Fruit fly (Drosophila melanogaster) whole organism, embryonic: ENCODE data around the gene CG15333.

Experiments
- Ada2b ChIP-seq: fragments of 200-800 bp; sonication (Bioruptor generic); IDR thresholded peaks from 2 replicates; pipeline ENCODE4 v1.3.6; 2022; ENCODE audit warnings: missing biosample characterization, missing genetic modification characterization
- Atf3 ChIP-seq: fragments of 200-800 bp; sonication (Bioruptor generic); optimal IDR thresholded peaks from 3 replicates; lab custom pipeline; 2016; ENCODE audit warnings: missing biosample characterization, missing genetic modification characterization
- CG10209 ChIP-seq: fragments of 200-800 bp; sonication (Bioruptor generic); optimal IDR thresholded peaks from 3 replicates; lab custom pipeline; 2017; ENCODE audit warnings: missing biosample characterization, mild to moderate bottlenecking, missing genetic modification characterization, missing genetic modification reagents
- CG12219 ChIP-seq: fragments of 200-800 bp; sonication (Bioruptor generic); optimal IDR thresholded peaks from 3 replicates; lab custom pipeline; 2018; ENCODE audit warnings: missing biosample characterization, mild to moderate bottlenecking, missing genetic modification characterization
- CG12391 ChIP-seq: fragments of 200-800 bp; sonication (Bioruptor generic); optimal IDR thresholded peaks from 3 replicates; lab custom pipeline; 2018; ENCODE audit warnings: missing biosample characterization, mild to moderate bottlenecking, missing genetic modification characterization, moderate library complexity
- CG14014 ChIP-seq: fragments of 200-800 bp; sonication (Bioruptor generic); IDR thresholded peaks from 2 replicates; pipeline ENCODE4 v1.3.6; 2022; ENCODE audit warnings: missing biosample characterization, missing genetic modification characterization
- CG17568 ChIP-seq: fragments of 200-800 bp; sonication (Bioruptor generic); optimal IDR thresholded peaks from 2 replicates; lab custom pipeline; 2018; ENCODE audit warnings: missing biosample characterization, mild to moderate bottlenecking, missing genetic modification characterization, moderate library complexity
- CG17912 ChIP-seq: fragments of 200-800 bp; sonication (Bioruptor generic); optimal IDR thresholded peaks from 2 replicates; lab custom pipeline; 2018; ENCODE audit warnings: missing biosample characterization, mild to moderate bottlenecking, missing genetic modification characterization
- CG2712 ChIP-seq: fragments of 200-800 bp; optimal IDR thresholded peaks from 3 replicates; lab custom pipeline; 2019; ENCODE audit warnings: missing biosample characterization, mild to moderate bottlenecking, missing genetic modification characterization, moderate library complexity
- CG2889 ChIP-seq: fragments of 200-800 bp; sonication (Bioruptor generic); IDR thresholded peaks from 3 replicates; pipeline ENCODE4 v1.3.6; 2022; ENCODE audit warnings: missing biosample characterization, missing genetic modification characterization
- CG31224 ChIP-seq: fragments of 200-800 bp; sonication (Bioruptor generic); IDR thresholded peaks from 2 replicates; pipeline ENCODE4 v1.3.6; 2022; ENCODE audit warnings: missing biosample characterization, missing genetic modification characterization
- CG31441 ChIP-seq: fragments of 200-800 bp; sonication (Bioruptor generic); IDR thresholded peaks from 2 replicates; pipeline ENCODE4 v1.3.6; 2022; ENCODE audit warnings: missing biosample characterization, missing genetic modification characterization
- CG3726 ChIP-seq: fragments of 200-800 bp; sonication (Bioruptor generic); IDR thresholded peaks from 3 replicates; pipeline ENCODE4, ENCODE4 v1.3.6; 2022; ENCODE audit warnings: missing biosample characterization, missing genetic modification characterization
- CG4854 ChIP-seq: fragments of 200-800 bp; sonication (Bioruptor generic); optimal IDR thresholded peaks from 2 replicates; lab custom pipeline; 2016; ENCODE audit warnings: missing biosample characterization, missing genetic modification characterization, inconsistent platforms
- CG8290 ChIP-seq, 3 experiments: fragments of 200-800 bp; sonication (Bioruptor generic); optimal IDR thresholded peaks; 2 replicates each; lab custom pipeline; 2016 to 2019; ENCODE audit warnings: missing biosample characterization in 3 of 3, missing genetic modification characterization in 3 of 3, mild to moderate bottlenecking in 2 of 3, moderate library complexity in 1 of 3
- CG8359 ChIP-seq: fragments of 200-800 bp; sonication (Bioruptor generic); optimal IDR thresholded peaks from 2 replicates; lab custom pipeline; 2017; ENCODE audit warnings: missing biosample characterization, mild to moderate bottlenecking, missing genetic modification characterization, borderline replicate concordance
- CG8478 ChIP-seq: fragments of >200 bp; optimal IDR thresholded peaks from 2 replicates; lab custom pipeline; 2018
- HLHmδ ChIP-seq: fragments of 200-800 bp; sonication (Bioruptor generic); optimal IDR thresholded peaks from 2 replicates; lab custom pipeline; 2018; ENCODE audit warnings: missing biosample characterization, mild to moderate bottlenecking, missing genetic modification characterization, moderate library complexity
- Hand ChIP-seq: fragments of 200-800 bp; sonication (Bioruptor generic); optimal IDR thresholded peaks from 2 replicates; lab custom pipeline; 2017; ENCODE audit warnings: mild to moderate bottlenecking, missing biosample characterization, missing genetic modification reagents, missing genetic modification characterization
- HmgZ ChIP-seq: fragments of 200-800 bp; sonication (Bioruptor generic); optimal IDR thresholded peaks from 2 replicates; lab custom pipeline; 2018; ENCODE audit warnings: missing biosample characterization, mild to moderate bottlenecking, missing genetic modification characterization
- Lim3 ChIP-seq: fragments of 200-800 bp; sonication (Bioruptor generic); IDR thresholded peaks from 2 replicates; pipeline ENCODE4 v1.3.6; 2022; ENCODE audit warnings: missing biosample characterization, missing genetic modification characterization
- Lpt ChIP-seq: fragments of >200 bp; optimal IDR thresholded peaks from 2 replicates; lab custom pipeline; 2018; ENCODE audit warnings: missing biosample characterization, missing genetic modification characterization
- MBD-R2 ChIP-seq: fragments of 200-800 bp; sonication (Bioruptor generic); IDR thresholded peaks from 2 replicates; pipeline ENCODE4 v1.3.6; 2022; ENCODE audit warnings: missing biosample characterization, missing genetic modification characterization
- Nf-YB ChIP-seq: fragments of 200-800 bp; sonication (Bioruptor generic); optimal IDR thresholded peaks from 3 replicates; lab custom pipeline; 2019; ENCODE audit warnings: missing biosample characterization, mild to moderate bottlenecking, missing genetic modification characterization, moderate library complexity
- Opbp ChIP-seq: fragments of 200-800 bp; sonication (Bioruptor generic); IDR thresholded peaks from 3 replicates; pipeline ENCODE4 v1.3.6; 2022; ENCODE audit warnings: missing biosample characterization, missing genetic modification characterization; ENCODE audit not compliant: partially characterized antibody
- Taf1 ChIP-seq: fragments of 200-800 bp; sonication (Bioruptor generic); IDR thresholded peaks from 2 replicates; pipeline ENCODE4 v1.3.6; 2022; ENCODE audit warnings: missing biosample characterization, missing genetic modification characterization
- Trl ChIP-seq, 3 experiments: fragments of >200 bp in 2 of 3; fragments of 200-800 bp in 1 of 3; sonication (Bioruptor generic) in 1 of 3; optimal IDR thresholded peaks; 2 replicates in 1 of 3; 3 replicates in 2 of 3; lab custom pipeline; 2016 to 2017; ENCODE audit warnings: missing biosample characterization in 1 of 3, missing genetic modification characterization in 1 of 3
- YL-1 ChIP-seq: fragments of 200-800 bp; sonication (Bioruptor generic); optimal IDR thresholded peaks from 3 replicates; lab custom pipeline; 2017; ENCODE audit warnings: missing biosample characterization, mild to moderate bottlenecking, missing genetic modification characterization
- ab ChIP-seq: fragments of 200-800 bp; sonication (Bioruptor generic); optimal IDR thresholded peaks from 2 replicates; lab custom pipeline; 2016; ENCODE audit warnings: missing biosample characterization, missing genetic modification characterization
- az2 ChIP-seq: fragments of 200-800 bp; sonication (Bioruptor generic); optimal IDR thresholded peaks from 3 replicates; lab custom pipeline; 2016; ENCODE audit warnings: missing biosample characterization, missing genetic modification characterization
- bcd ChIP-seq: fragments of 200-800 bp; sonication (Bioruptor generic); optimal IDR thresholded peaks from 2 replicates; lab custom pipeline; 2017; ENCODE audit warnings: missing biosample characterization, mild to moderate bottlenecking, missing genetic modification characterization
- chinmo ChIP-seq: fragments of 200-800 bp; sonication (Bioruptor generic); IDR thresholded peaks from 4 replicates; pipeline ENCODE4 v1.3.6; 2022; ENCODE audit warnings: missing biosample characterization, missing genetic modification characterization; ENCODE audit not compliant: partially characterized antibody
- croc ChIP-seq: fragments of 200-800 bp; sonication (Bioruptor generic); conservative IDR thresholded peaks from 3 replicates; pipeline ENCODE4 v1.3.6; 2022; ENCODE audit warnings: missing biosample characterization, missing genetic modification characterization
- cwo ChIP-seq: fragments of 200-800 bp; sonication (Bioruptor generic); optimal IDR thresholded peaks from 3 replicates; lab custom pipeline; 2017; ENCODE audit warnings: missing biosample characterization, missing genetic modification characterization, mild to moderate bottlenecking, moderate library complexity, missing genetic modification reagents
- dm ChIP-seq: fragments of 200-800 bp; sonication (Bioruptor generic); optimal IDR thresholded peaks from 3 replicates; lab custom pipeline; 2016; ENCODE audit warnings: missing biosample characterization, missing genetic modification characterization
- dpn ChIP-seq, 2 experiments: fragments of 200-800 bp; sonication (Bioruptor generic); optimal IDR thresholded peaks; 3 replicates each; lab custom pipeline; 2016; ENCODE audit warnings: missing biosample characterization in 2 of 2, missing genetic modification characterization in 2 of 2
- fd96Cb ChIP-seq: fragments of 200-800 bp; sonication (Bioruptor generic); optimal IDR thresholded peaks from 2 replicates; lab custom pipeline; 2018; ENCODE audit warnings: missing biosample characterization, mild to moderate bottlenecking, missing genetic modification characterization, moderate library complexity
- gcm2 ChIP-seq: fragments of 200-800 bp; sonication (Bioruptor generic); optimal IDR thresholded peaks from 2 replicates; lab custom pipeline; 2016; ENCODE audit warnings: missing biosample characterization, missing genetic modification characterization
- hb ChIP-seq: fragments of 200-800 bp; sonication (Bioruptor generic); IDR thresholded peaks from 3 replicates; pipeline ENCODE4 v1.3.6; 2022; ENCODE audit warnings: missing biosample characterization, missing genetic modification characterization; ENCODE audit not compliant: partially characterized antibody
- her ChIP-seq: fragments of 200-800 bp; sonication (Bioruptor generic); optimal IDR thresholded peaks from 2 replicates; lab custom pipeline; 2016; ENCODE audit warnings: missing biosample characterization, missing genetic modification characterization
- hth ChIP-seq: fragments of >200 bp; optimal IDR thresholded peaks from 2 replicates; lab custom pipeline; 2017; ENCODE audit warnings: inconsistent platforms
- insv ChIP-seq, 2 experiments: fragments of 200-800 bp; sonication (Bioruptor generic); optimal IDR thresholded peaks; 3 replicates each; lab custom pipeline; 2016 to 2018; ENCODE audit warnings: missing biosample characterization in 2 of 2, missing genetic modification characterization in 2 of 2
- kah ChIP-seq: fragments of 200-800 bp; sonication (Bioruptor generic); optimal IDR thresholded peaks from 2 replicates; lab custom pipeline; 2018; ENCODE audit warnings: missing biosample characterization, mild to moderate bottlenecking, missing genetic modification characterization
- lab ChIP-seq: fragments of 200-800 bp; sonication (Bioruptor generic); optimal IDR thresholded peaks from 3 replicates; lab custom pipeline; 2017; ENCODE audit warnings: missing biosample characterization, missing genetic modification characterization, mild to moderate bottlenecking, moderate library complexity, missing genetic modification reagents
- lilli ChIP-seq: fragments of 200-800 bp; sonication (Bioruptor generic); optimal IDR thresholded peaks from 3 replicates; lab custom pipeline; 2016; ENCODE audit warnings: missing biosample characterization, missing genetic modification characterization
- mirr ChIP-seq: fragments of 200-800 bp; sonication (Bioruptor generic); optimal IDR thresholded peaks from 3 replicates; lab custom pipeline; 2018; ENCODE audit warnings: missing biosample characterization, mild to moderate bottlenecking, missing genetic modification characterization
- nerfin-1 ChIP-seq: fragments of 200-800 bp; sonication (Bioruptor generic); optimal IDR thresholded peaks from 3 replicates; lab custom pipeline; 2019; ENCODE audit warnings: missing biosample characterization, mild to moderate bottlenecking, missing genetic modification characterization, moderate library complexity
- nerfin-2 ChIP-seq: fragments of 200-800 bp; sonication (Bioruptor generic); IDR thresholded peaks from 2 replicates; pipeline ENCODE4 v1.3.6; 2022; ENCODE audit warnings: missing biosample characterization, missing genetic modification characterization; ENCODE audit not compliant: partially characterized antibody
- oc ChIP-seq: fragments of 200-800 bp; sonication (Bioruptor generic); optimal IDR thresholded peaks from 2 replicates; lab custom pipeline; 2018; ENCODE audit warnings: missing biosample characterization, mild to moderate bottlenecking, missing genetic modification characterization, moderate library complexity
- peb ChIP-seq: fragments of 200-800 bp; sonication (Bioruptor generic); IDR thresholded peaks from 2 replicates; pipeline ENCODE4 v1.3.6; 2022; ENCODE audit warnings: missing biosample characterization, missing genetic modification characterization
- phol ChIP-seq: fragments of 200-800 bp; sonication (Bioruptor generic); optimal IDR thresholded peaks from 3 replicates; lab custom pipeline; 2018; ENCODE audit warnings: missing biosample characterization, mild to moderate bottlenecking, missing genetic modification characterization, moderate library complexity

Gene CG15333

dm6 chrX:8060921-8061270 is 39.8 kb upstream of the CG15333 start (continued):
- TF ChIP-seq Hand (GFP tag; lab: Kevin White, UChicago) (no peak), MBD-R2 (no peak), Atf3 (GFP tag; lab: Kevin White, UChicago) (no peak), nerfin-1 (tag; lab: Kevin White, UChicago) (peak; percentile 34), Nf-YB (GFP tag; lab: Kevin White, UChicago) (no peak), CG12219 (GFP tag; lab: Kevin White, UChicago) (no peak), Ada2b (no peak), ab (GFP tag; lab: Kevin White, UChicago) (no peak), CG31224 (GFP tag; lab: Robert Waterston, UW) (no peak), CG8290 (GFP tag; optimal IDR thresholded peaks at IDR 0.05; lab: Kevin White, UChicago) (no peak), CG8290 (tag; optimal IDR thresholded peaks at IDR 0.05; lab: Kevin White, UChicago) (peak in 1 of 2 experiments; percentile 44), CG3726 (GFP tag; lab: Robert Waterston, UW) (no peak), CG17912 (GFP tag; lab: Kevin White, UChicago) (peak; percentile 20), cwo (GFP tag; lab: Kevin White, UChicago) (no peak), lilli (GFP tag; lab: Kevin White, UChicago) (no peak), phol (tag; lab: Kevin White, UChicago) (peak; percentile 41), CG12391 (no peak), HmgZ (tag; lab: Kevin White, UChicago) (peak; percentile 1), mirr (GFP tag; lab: Kevin White, UChicago) (peak; percentile 55), CG14014 (GFP tag; lab: Robert Waterston, UW) (no peak), YL-1 (GFP tag; lab: Kevin White, UChicago) (peak; percentile 71), CG4854 (GFP tag; lab: Kevin White, UChicago) (no peak), CG2889 (GFP tag; lab: Robert Waterston, UW) (no peak), CG17568 (GFP tag; lab: Kevin White, UChicago) (no peak), dpn (GFP tag; optimal IDR thresholded peaks at IDR 0.05; lab: Kevin White, UChicago) (no peak), kah (GFP tag; lab: Kevin White, UChicago) (no peak), Opbp (GFP tag; lab: Robert Waterston, UW) (peak; percentile 6; the same call in 1 of the 3 replicates), Lim3 (GFP tag; lab: Robert Waterston, UW) (no peak), croc (no peak), Lpt (no peak), az2 (no peak), chinmo (GFP tag; lab: Robert Waterston, UW) (peak; percentile 50; the same call in 1 of the 4 replicates), CG31441 (no peak), lab (GFP tag; lab: Kevin White, UChicago) (no peak), CG8359 (GFP tag; lab: Kevin White, UChicago) (peak; percentile 10), fd96Cb (tag; lab: Kevin White, UChicago) (no peak), gcm2 (GFP tag; lab: Kevin White, UChicago) (no peak), Trl (optimal IDR thresholded peaks at IDR 0.05; lab: Kevin White, UChicago) (peak; percentile 97 to 98), Trl (GFP tag; optimal IDR thresholded peaks at IDR 0.05; lab: Kevin White, UChicago) (peak; percentile 38), dm (GFP tag; lab: Kevin White, UChicago) (peak; percentile 30), hth (lab: Kevin White, UChicago) (no peak), Taf1 (GFP tag; lab: Robert Waterston, UW) (no peak), peb (GFP tag; lab: Robert Waterston, UW) (0 out of 2 replicates have a peak, but pooled peaks have one; percentile 21), bcd (GFP tag; lab: Kevin White, UChicago) (no peak), nerfin-2 (GFP tag; lab: Robert Waterston, UW) (no peak), insv (GFP tag; optimal IDR thresholded peaks at IDR 0.05; lab: Kevin White, UChicago) (no peak), CG10209 (GFP tag; lab: Kevin White, UChicago) (no peak), HLHmδ (GFP tag; lab: Kevin White, UChicago) (peak; percentile 27), hb (GFP tag; lab: Robert Waterston, UW) (no peak), CG8478 (lab: Kevin White, UChicago) (peak; percentile 99), oc (tag; lab: Kevin White, UChicago) (no peak), her (GFP tag; lab: Kevin White, UChicago) (no peak), CG2712 (tag; lab: Kevin White, UChicago) (no peak)
